Fruit fly (Drosophila melanogaster): Measurements from ENCODE around the gene CG42637.

CG42637 gene

dm6 chr3L:19794203-19794802, 934 bp upstream of the CG42637 start (continued):
- TF ChIP-seq CG8290 (GFP tag; optimal IDR thresholded peaks at IDR 0.05) (peak; percentile 36), CG8290 (tag; optimal IDR thresholded peaks at IDR 0.05) (peak; percentile 34 to 88), CG7271 (tag; optimal IDR thresholded peaks at IDR 0.05) (no peak), B-H1 (GFP tag; IDR thresholded peaks at IDR 0.05) (peak; percentile 57; the same call in 2 of the 3 replicates), Stat92E (GFP tag; optimal IDR thresholded peaks at IDR 0.05) (peak in 1 of 3 experiments; percentile 2), CG11504 (tag; optimal IDR thresholded peaks at IDR 0.05) (peak; percentile 90), CG7963 (GFP tag; IDR thresholded peaks at IDR 0.05; ENCODE audit: partially characterized antibody) (peak; percentile 35; the same call in 1 of the 3 replicates), CG13775 (GFP tag; optimal IDR thresholded peaks at IDR 0.05) (peak; percentile 87), C15 (GFP tag; IDR thresholded peaks at IDR 0.05) (0 out of 3 replicates have a peak, but pooled peaks have one; percentile 11), CG4820 (GFP tag; optimal IDR thresholded peaks at IDR 0.05) (peak; percentile 67), lola (GFP tag; optimal IDR thresholded peaks at IDR 0.05) (peak in 1 of 3 experiments; percentile 77), Dref (GFP tag; IDR thresholded peaks at IDR 0.05) (no peak; the same call in 1 of the 2 replicates), D (optimal IDR thresholded peaks at IDR 0.05) (no peak), D (GFP tag; optimal IDR thresholded peaks at IDR 0.05) (peak; percentile 76), CG2202 (tag; optimal IDR thresholded peaks at IDR 0.05) (peak; percentile 53), CG30431 (GFP tag; optimal IDR thresholded peaks at IDR 0.05) (peak; percentile 52), eyg (GFP tag; optimal IDR thresholded peaks at IDR 0.05) (peak; percentile 55), Ets97D (GFP tag; optimal IDR thresholded peaks at IDR 0.05) (peak; percentile 44), CG6854 (GFP tag; optimal IDR thresholded peaks at IDR 0.05) (peak; percentile 84), CG3995 (GFP tag; optimal IDR thresholded peaks at IDR 0.05) (peak; percentile 54), CG10462 (GFP tag; optimal IDR thresholded peaks at IDR 0.05) (peak; percentile 69), CG5953 (GFP tag; IDR thresholded peaks at IDR 0.05) (0 out of 2 replicates have a peak, but pooled peaks have one; percentile 26), Dbx (GFP tag; IDR thresholded peaks at IDR 0.05) (peak; percentile 78), CG2129 (GFP tag; IDR thresholded peaks at IDR 0.05; ENCODE audit: partially characterized antibody) (0 out of 2 replicates have a peak, but pooled peaks have one; percentile 13), PHDP (tag; optimal IDR thresholded peaks at IDR 0.05) (peak; percentile 87), CG10267 (tag; optimal IDR thresholded peaks at IDR 0.05) (peak; percentile 77), tio (GFP tag; optimal IDR thresholded peaks at IDR 0.05) (peak; percentile 82), stc (GFP tag; IDR thresholded peaks at IDR 0.05) (peak; percentile 64), chn (GFP tag; optimal IDR thresholded peaks at IDR 0.05) (peak; percentile 72), Lim3 (GFP tag; IDR thresholded peaks at IDR 0.05) (no peak), run (tag; optimal IDR thresholded peaks at IDR 0.05) (peak; percentile 73), CG16813 (GFP tag; IDR thresholded peaks at IDR 0.05; ENCODE audit: partially characterized antibody) (no peak), sug (tag; optimal IDR thresholded peaks at IDR 0.05) (peak; percentile 89), Side (GFP tag; optimal IDR thresholded peaks at IDR 0.05) (peak; percentile 83), CG15269 (tag; optimal IDR thresholded peaks at IDR 0.05) (peak; percentile 91), vfl (GFP tag; optimal IDR thresholded peaks at IDR 0.05) (peak; percentile 64), B-H2 (GFP tag; optimal IDR thresholded peaks at IDR 0.05) (peak; percentile 71), gce (GFP tag; IDR thresholded peaks at IDR 0.05) (0 out of 3 replicates have a peak, but pooled peaks have one; percentile 11), Opbp (GFP tag; IDR thresholded peaks at IDR 0.05; ENCODE audit: partially characterized antibody) (no peak), cwo (GFP tag; optimal IDR thresholded peaks at IDR 0.05) (peak; percentile 88), crc (GFP tag; optimal IDR thresholded peaks at IDR 0.05) (no peak), gsb (GFP tag; IDR thresholded peaks at IDR 0.05) (peak; percentile 80; the same call in 1 of the 2 replicates), CG1233 (GFP tag; optimal IDR thresholded peaks at IDR 0.05) (peak; percentile 83), slp2 (GFP tag; optimal IDR thresholded peaks at IDR 0.05) (peak; percentile 73), Blimp-1 (GFP tag; optimal IDR thresholded peaks at IDR 0.05) (peak; percentile 74), dati (GFP tag; IDR thresholded peaks at IDR 0.05) (no peak), CG1792 (GFP tag; optimal IDR thresholded peaks at IDR 0.05) (peak; percentile 53), CG14050 (GFP tag; IDR thresholded peaks at IDR 0.05) (peak; percentile 35; the same call in 2 of the 3 replicates), Rfx (GFP tag; IDR thresholded peaks at IDR 0.05) (peak; percentile 89)
